Worm (Caenorhabditis elegans) whole organism, L4/young adult: ENCODE measurements around the gene C29E4.17.

Source experiments
- W03F9.2 ChIP-seq: fragments of 150-350 bp; optimal IDR thresholded peaks from 2 replicates; lab custom pipeline; 2014; ENCODE audit warnings: missing biosample characterization, missing genetic modification characterization
- him-1 ChIP-seq: sonication (generic microtip); optimal IDR thresholded peaks from 2 replicates; lab custom pipeline; 2016; ENCODE audit warnings: missing genotype, missing genetic modification reagents, missing genetic modification characterization, missing compliant biosample characterization

ce11 chrIII:7972061-7972460, 49.8 kb downstream of the C29E4.17 start, which contains the start of gene F54H12.5:
- TF ChIP-seq him-1 (tag; lab: Kevin White, UChicago) = no peak
- no peak for TF ChIP-seq W03F9.2 (tag; lab: Kevin White, UChicago)
